Fruit fly (Drosophila melanogaster): ENCODE measurements around the gene CG5122.

CG5122 gene

dm6 chr2L:13098301-13098700 lies 32.1 kb upstream of the CG5122 start (continued):
- TF ChIP-seq CG13624 (GFP tag; optimal IDR thresholded peaks at IDR 0.05) (peak; percentile 38), trh (GFP tag; optimal IDR thresholded peaks at IDR 0.05) (no peak), CG2712 (tag; optimal IDR thresholded peaks at IDR 0.05) (no peak), bigmax (GFP tag; optimal IDR thresholded peaks at IDR 0.05) (no peak), sob (GFP tag; IDR thresholded peaks at IDR 0.05) (0 out of 2 replicates have a peak, but pooled peaks have one; percentile 9), ase (GFP tag; IDR thresholded peaks at IDR 0.05) (no peak), CG7357 (GFP tag; IDR thresholded peaks at IDR 0.05) (no peak), CG12942 (GFP tag; optimal IDR thresholded peaks at IDR 0.05) (no peak), Pdp1 (GFP tag; optimal IDR thresholded peaks at IDR 0.05) (peak in 1 of 2 experiments; percentile 93), vfl (GFP tag; optimal IDR thresholded peaks at IDR 0.05) (no peak)

- TF ChIP-seq Oaz (GFP tag; IDR thresholded peaks at IDR 0.05) (no peak), CG1602 (GFP tag; optimal IDR thresholded peaks at IDR 0.05) (no peak), Blimp-1 (GFP tag; optimal IDR thresholded peaks at IDR 0.05) (peak; percentile 1), cad (GFP tag; optimal IDR thresholded peaks at IDR 0.05) (no peak), CG7357 (GFP tag; IDR thresholded peaks at IDR 0.05) (no peak), CG15011 (GFP tag; optimal IDR thresholded peaks at IDR 0.05) (no peak), fd96Cb (tag; optimal IDR thresholded peaks at IDR 0.05) (no peak), otp (GFP tag; IDR thresholded peaks at IDR 0.05) (no peak), crp (GFP tag; optimal IDR thresholded peaks at IDR 0.05) (no peak), repo (GFP tag; optimal IDR thresholded peaks at IDR 0.05) (no peak), sd (tag; optimal IDR thresholded peaks at IDR 0.05) (peak; percentile 86), CG12659 (GFP tag; optimal IDR thresholded peaks at IDR 0.05) (no peak), rib (GFP tag; IDR thresholded peaks at IDR 0.05) (no peak), CG9437 (GFP tag; optimal IDR thresholded peaks at IDR 0.05) (no peak), CG2875 (GFP tag; optimal IDR thresholded peaks at IDR 0.05) (peak; percentile 1), CG11456 (GFP tag; IDR thresholded peaks at IDR 0.05) (no peak), yki (optimal IDR thresholded peaks at IDR 0.05) (no peak), ap (GFP tag; IDR thresholded peaks at IDR 0.05) (no peak), trem (tag; optimal IDR thresholded peaks at IDR 0.05) (no peak), MTF-1 (GFP tag; optimal IDR thresholded peaks at IDR 0.05; ENCODE audit: borderline replicate concordance) (no peak), chinmo (GFP tag; IDR thresholded peaks at IDR 0.05; ENCODE audit: partially characterized antibody) (0 out of 4 replicates have a peak, but pooled peaks have one; percentile 29), Trl (optimal IDR thresholded peaks at IDR 0.05) (peak in 1 of 2 experiments; percentile 12), Trl (GFP tag; optimal IDR thresholded peaks at IDR 0.05) (no peak), sim (GFP tag; IDR thresholded peaks at IDR 0.05) (no peak), Pdp1 (GFP tag; optimal IDR thresholded peaks at IDR 0.05) (no peak), CG2712 (tag; optimal IDR thresholded peaks at IDR 0.05) (no peak), CG12769 (tag; optimal IDR thresholded peaks at IDR 0.05) (peak; percentile 65), jing (GFP tag; optimal IDR thresholded peaks at IDR 0.05) (no peak), CG31441 (GFP tag; IDR thresholded peaks at IDR 0.05) (no peak), CG6765 (GFP tag; optimal IDR thresholded peaks at IDR 0.05) (no peak), gem (tag; optimal IDR thresholded peaks at IDR 0.05) (peak; percentile 22), nau (GFP tag; optimal IDR thresholded peaks at IDR 0.05) (peak; percentile 5), Spps (tag; optimal IDR thresholded peaks at IDR 0.05) (no peak), CG14710 (tag; optimal IDR thresholded peaks at IDR 0.05) (no peak), CG10565 (GFP tag; optimal IDR thresholded peaks at IDR 0.05) (no peak), sr (GFP tag; IDR thresholded peaks at IDR 0.05) (0 out of 3 replicates have a peak, but pooled peaks have one; percentile 18), Mrtf (GFP tag; IDR thresholded peaks at IDR 0.05) (no peak), sens (GFP tag) (peak; percentile 71), CG14050 (GFP tag; IDR thresholded peaks at IDR 0.05) (no peak), ftz-f1 (GFP tag; optimal IDR thresholded peaks at IDR 0.05) (peak; percentile 4), zen2 (GFP tag; IDR thresholded peaks at IDR 0.05; ENCODE audit: partially characterized antibody) (no peak), CG3281 (GFP tag; optimal IDR thresholded peaks at IDR 0.05) (peak; percentile 21), hth (optimal IDR thresholded peaks at IDR 0.05) (no peak)
Measured at dm6 chr2L:13101477-13101876, 28.9 kb upstream of the CG5122 start.
